Worm (Caenorhabditis elegans) whole organism, L1 larva: ENCODE results near the gene srbc-25.

Experiments
- aha-1 ChIP-seq: fragments of 150-350 bp; optimal IDR thresholded peaks from 2 replicates; lab custom pipeline; 2014; ENCODE audit warnings: missing biosample characterization, missing genetic modification characterization
- blmp-1 ChIP-seq: fragments of 150-350 bp; optimal IDR thresholded peaks from 2 replicates; lab custom pipeline; 2014; ENCODE audit warnings: missing biosample characterization, missing genetic modification characterization
- egl-27 ChIP-seq, 2 experiments: fragments of 150-350 bp in 1 of 2; sonication (generic microtip); optimal IDR thresholded peaks; 3 replicates each; lab custom pipeline; 2017 to 2018; ENCODE audit warnings: missing biosample characterization in 2 of 2, missing genetic modification characterization in 2 of 2, missing genetic modification reagents in 2 of 2
- fkh-8 ChIP-seq: sonication (generic microtip); optimal IDR thresholded peaks from 2 replicates; lab custom pipeline; 2016; ENCODE audit warnings: mild to moderate bottlenecking, missing genetic modification characterization, missing compliant biosample characterization
- mef-2 ChIP-seq: fragments of 150-350 bp; optimal IDR thresholded peaks from 2 replicates; lab custom pipeline; 2014; ENCODE audit warnings: missing biosample characterization, missing genetic modification characterization
- nhr-237 ChIP-seq: fragments of 150-350 bp; optimal IDR thresholded peaks from 2 replicates; lab custom pipeline; 2014; ENCODE audit warnings: missing biosample characterization, missing genetic modification characterization
- nhr-76 ChIP-seq: sonication (generic microtip); optimal IDR thresholded peaks from 2 replicates; lab custom pipeline; 2017; ENCODE audit warnings: missing biosample characterization, missing genetic modification characterization
- pqm-1 ChIP-seq: sonication (generic microtip); optimal IDR thresholded peaks from 3 replicates; lab custom pipeline; 2017; ENCODE audit warnings: missing biosample characterization, missing genetic modification characterization

DNA sequence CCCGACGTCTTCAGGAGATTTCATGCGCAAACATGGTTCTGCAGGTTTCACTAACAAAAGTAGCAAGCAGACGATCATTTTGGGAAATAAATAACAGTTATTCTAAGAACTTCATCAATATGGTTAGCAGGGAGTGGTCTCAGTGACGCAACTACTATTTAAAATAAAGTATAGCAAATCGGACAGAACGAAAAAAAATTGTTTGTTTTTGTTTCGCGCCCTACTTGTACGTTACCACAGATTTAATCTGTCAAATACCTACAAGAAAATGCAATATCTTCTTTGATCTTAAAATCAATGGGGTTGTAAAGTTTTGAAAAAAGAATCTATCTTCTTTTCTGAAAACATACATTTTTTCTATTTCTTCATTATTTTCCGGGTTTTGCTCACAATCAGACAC lies 25.1 kb downstream of the srbc-25 start, which contains the start of gene srz-96:
- no peak for TF ChIP-seq egl-27 (tag; optimal IDR thresholded peaks at IDR 0.05; lab: Kevin White, UChicago)
- no peak for TF ChIP-seq fkh-8 (tag; lab: Kevin White, UChicago)
- TF ChIP-seq blmp-1 (tag; lab: Kevin White, UChicago) = no peak
- no peak for TF ChIP-seq nhr-237 (tag; lab: Kevin White, UChicago)
- no peak for TF ChIP-seq aha-1 (tag; lab: Kevin White, UChicago)
- no peak for TF ChIP-seq mef-2
- TF ChIP-seq pqm-1 (tag; lab: Kevin White, UChicago) = no peak
- TF ChIP-seq nhr-76 (tag; lab: Kevin White, UChicago) = no peak
